Worm (Caenorhabditis elegans) whole organism, dauer: Measurements from ENCODE around the gene W06F12.2.

Experiments
- unc-62 ChIP-seq: sonication (generic microtip); optimal IDR thresholded peaks from 2 replicates; lab custom pipeline; 2017; ENCODE audit warnings: missing biosample characterization, missing genetic modification reagents, missing genetic modification characterization

The W06F12.2 gene

ce11 chrIII:13686309-13686708 is 45.2 kb downstream of the W06F12.2 start, which contains the start of gene dyf-2:
Gene dyf-2 (minus strand): TSS chrIII:13686445.
- TF ChIP-seq unc-62 (GFP tag; lab: Kevin White, UChicago) = no peak

- no peak for TF ChIP-seq unc-62 (GFP tag; lab: Kevin White, UChicago)
Observed at ce11 chrIII:13684236-13684635, 47.3 kb downstream of the W06F12.2 start.

ce11 chrIII:13683275-13683674 is 48.2 kb downstream of the W06F12.2 start:
- no peak for TF ChIP-seq unc-62 (GFP tag; lab: Kevin White, UChicago)

- TF ChIP-seq unc-62 (GFP tag; lab: Kevin White, UChicago) = no peak
Observed at ce11 chrIII:13682019-13682418, 49.5 kb downstream of the W06F12.2 start.

ce11 chrIII:13678761-13679495 is 52.6 kb downstream of the W06F12.2 start, which contains the start of gene sid-2:
Gene sid-2 (plus strand): TSS chrIII:13679445.
- no peak for TF ChIP-seq unc-62 (GFP tag; lab: Kevin White, UChicago)
